Worm (Caenorhabditis elegans): ENCODE measurements around the gene pxf-1.

ce11 chrIV:10148938-10149337, 25.2 kb downstream of the pxf-1 start, which contains the start of gene pigs-1:
- TF ChIP-seq pax-1 (tag; optimal IDR thresholded peaks at IDR 0.05) (no peak), zip-5 (tag; optimal IDR thresholded peaks at IDR 0.05) (no peak), ama-1 (optimal IDR thresholded peaks at IDR 0.05) (no peak), ceh-2 (tag; optimal IDR thresholded peaks at IDR 0.05) (no peak), tbx-2 (tag; optimal IDR thresholded peaks at IDR 0.05) (no peak), pag-3 (tag; optimal IDR thresholded peaks at IDR 0.05; ENCODE audit: borderline replicate concordance) (no peak)
